Worm (Caenorhabditis elegans) whole organism, L4 larva: ENCODE measurements around the gene F42G2.7.
A peak's percentile ranks its signal among the peaks of the same experiment; 100 is the strongest.

Source experiments
- F10B5.3 ChIP-seq: sonication (generic microtip); optimal IDR thresholded peaks from 2 replicates; lab custom pipeline; 2016; ENCODE audit warnings: mild to moderate bottlenecking, missing genetic modification characterization, missing compliant biosample characterization
- F44E2.7 ChIP-seq: fragments of 200-800 bp; sonication (Bioruptor generic); IDR thresholded peaks from 2 replicates; pipeline ENCODE4 v2.1.2; 2022; ENCODE audit warnings: missing genetic modification characterization, missing compliant biosample characterization
- Y48G9A.11 ChIP-seq: fragments of 200-800 bp; sonication (Bioruptor generic); IDR thresholded peaks from 2 replicates; pipeline ENCODE4 v1.3.6; 2022; ENCODE audit warnings: missing genetic modification reagents, missing genetic modification characterization, missing compliant biosample characterization
- aha-1 ChIP-seq: fragments of 150-350 bp; peaks from one replicate; lab custom pipeline; 2014; ENCODE audit warnings: missing biosample characterization, missing genetic modification characterization
- aly-2 ChIP-seq: sonication (generic microtip); optimal IDR thresholded peaks from 2 replicates; lab custom pipeline; 2018; ENCODE audit warnings: missing biosample characterization, missing genetic modification characterization
- arid-1 ChIP-seq: fragments of 200-800 bp; sonication (Bioruptor generic); conservative IDR thresholded peaks from 2 replicates; pipeline ENCODE4 v1.3.6; 2022; ENCODE audit warnings: missing genetic modification reagents, missing genetic modification characterization, missing compliant biosample characterization
- ceh-44 ChIP-seq: fragments of 200-800 bp; sonication (Bioruptor generic); IDR thresholded peaks from 2 replicates; pipeline ENCODE4 v1.3.6; 2022; ENCODE audit warnings: missing genetic modification reagents, missing genetic modification characterization, missing compliant biosample characterization
- daf-16 ChIP-seq, 3 experiments: sonication (generic microtip); optimal IDR thresholded peaks; 2 replicates each; lab custom pipeline; 2016 to 2017; ENCODE audit warnings: missing genetic modification characterization in 3 of 3, missing genetic modification reagents in 3 of 3, mild to moderate bottlenecking in 2 of 3, missing compliant biosample characterization in 2 of 3, missing biosample characterization in 1 of 3, moderate library complexity in 1 of 3
- dmd-6 ChIP-seq: fragments of 200-800 bp; sonication (Bioruptor generic); IDR thresholded peaks from 2 replicates; pipeline ENCODE4 v1.3.6; 2022; ENCODE audit warnings: missing genetic modification reagents, missing genetic modification characterization, missing compliant biosample characterization
- dpl-1 ChIP-seq: fragments of 150-350 bp; optimal IDR thresholded peaks from 2 replicates; lab custom pipeline; 2014; ENCODE audit warnings: missing biosample characterization, missing genetic modification reagents, missing genetic modification characterization
- dve-1 ChIP-seq: sonication (generic microtip); optimal IDR thresholded peaks from 2 replicates; lab custom pipeline; 2017; ENCODE audit warnings: antibody characterized with exemption, mild to moderate bottlenecking, missing genetic modification characterization, missing compliant biosample characterization; ENCODE audit not compliant: insufficient read depth
- hlh-11 ChIP-seq: fragments of 200-800 bp; sonication (Bioruptor generic); optimal IDR thresholded peaks from 2 replicates; lab custom pipeline; 2018; ENCODE audit warnings: mild to moderate bottlenecking, missing genetic modification characterization, missing compliant biosample characterization
- hlh-30 ChIP-seq: sonication (generic microtip); optimal IDR thresholded peaks from 2 replicates; lab custom pipeline; 2017; ENCODE audit warnings: antibody characterized with exemption, mild to moderate bottlenecking, missing genetic modification characterization, missing compliant biosample characterization; ENCODE audit not compliant: insufficient read depth
- lin-1 ChIP-seq: fragments of 200-800 bp; sonication (Bioruptor generic); IDR thresholded peaks from 2 replicates; pipeline ENCODE4 v1.3.6; 2022; ENCODE audit warnings: missing genetic modification reagents, missing genetic modification characterization, missing compliant biosample characterization
- lin-13 ChIP-seq: fragments of 150-350 bp; optimal IDR thresholded peaks from 2 replicates; lab custom pipeline; 2014; ENCODE audit warnings: missing biosample characterization, missing genetic modification reagents, missing genetic modification characterization
- lsy-2 ChIP-seq, 2 experiments: fragments of 150-350 bp in 1 of 2; sonication (generic microtip) in 1 of 2; optimal IDR thresholded peaks; 2 replicates each; lab custom pipeline; 2014 to 2017; ENCODE audit warnings: missing biosample characterization in 2 of 2, missing genetic modification characterization in 2 of 2
- madf-5 ChIP-seq, 2 experiments: fragments of 200-800 bp; sonication (Bioruptor generic); IDR thresholded peaks; 2 replicates each; pipeline ENCODE4 v1.3.6; 2022; ENCODE audit warnings: missing compliant biosample characterization in 2 of 2, missing genetic modification characterization in 2 of 2
- mep-1 ChIP-seq: fragments of 150-350 bp; sonication (generic microtip); optimal IDR thresholded peaks from 3 replicates; lab custom pipeline; 2014; ENCODE audit warnings: missing biosample characterization, missing genetic modification characterization
- mes-2 ChIP-seq: sonication (generic microtip); optimal IDR thresholded peaks from 2 replicates; lab custom pipeline; 2016; ENCODE audit warnings: missing genotype, mild to moderate bottlenecking, missing genetic modification characterization, missing compliant biosample characterization; ENCODE audit not compliant: poor library complexity, severe bottlenecking
- mxl-3 ChIP-seq: fragments of 200-800 bp; sonication (Bioruptor generic); optimal IDR thresholded peaks from 2 replicates; lab custom pipeline; 2018; ENCODE audit warnings: mild to moderate bottlenecking, missing genetic modification characterization, missing compliant biosample characterization
- nhr-11 ChIP-seq: fragments of 150-350 bp; optimal IDR thresholded peaks from 2 replicates; lab custom pipeline; 2014; ENCODE audit warnings: missing biosample characterization, missing genetic modification characterization
- nhr-28 ChIP-seq: fragments of 150-350 bp; optimal IDR thresholded peaks from 2 replicates; lab custom pipeline; 2014; ENCODE audit warnings: missing biosample characterization, missing genetic modification characterization
- nhr-41 ChIP-seq: fragments of 200-800 bp; sonication (Bioruptor generic); IDR thresholded peaks from 2 replicates; pipeline ENCODE4 v1.3.6; 2022; ENCODE audit warnings: missing genetic modification reagents, missing genetic modification characterization, missing compliant biosample characterization
- nhr-6 ChIP-seq: fragments of 150-350 bp; optimal IDR thresholded peaks from 2 replicates; lab custom pipeline; 2014; ENCODE audit warnings: missing biosample characterization, missing genetic modification characterization
- nhr-77 ChIP-seq: fragments of 150-350 bp; optimal IDR thresholded peaks from 2 replicates; lab custom pipeline; 2014; ENCODE audit warnings: missing biosample characterization, missing genetic modification characterization
- pha-4 ChIP-seq, 2 experiments: fragments of 150-350 bp in 1 of 2; fragments of 200-800 bp in 1 of 2; sonication (Bioruptor generic) in 1 of 2; IDR thresholded peaks in 1 of 2; optimal IDR thresholded peaks in 1 of 2; 2 replicates each; pipeline versions ENCODE4 v1.3.6 to Lab custom; 2014 to 2022; ENCODE audit warnings: missing genetic modification characterization in 2 of 2, missing genetic modification reagents in 2 of 2, missing biosample characterization in 1 of 2, missing compliant biosample characterization in 1 of 2
- pqm-1 ChIP-seq: sonication (generic microtip); optimal IDR thresholded peaks from 2 replicates; lab custom pipeline; 2017; ENCODE audit warnings: missing biosample characterization, missing genetic modification characterization
- saeg-2 ChIP-seq: fragments of 200-800 bp; sonication (Bioruptor generic); IDR thresholded peaks from 2 replicates; pipeline ENCODE4 v1.3.6; 2022; ENCODE audit warnings: missing genetic modification reagents, missing genetic modification characterization, missing compliant biosample characterization
- sdz-12 ChIP-seq: fragments of 200-800 bp; sonication (Bioruptor generic); optimal IDR thresholded peaks from 2 replicates; lab custom pipeline; 2018; ENCODE audit warnings: mild to moderate bottlenecking, missing genetic modification characterization, missing compliant biosample characterization
- set-16 ChIP-seq: fragments of 200-800 bp; sonication (Bioruptor generic); IDR thresholded peaks from 2 replicates; pipeline ENCODE4 v1.3.6; 2022; ENCODE audit warnings: missing genetic modification reagents, missing genetic modification characterization, missing compliant biosample characterization
- unc-39 ChIP-seq: sonication (generic microtip); optimal IDR thresholded peaks from 2 replicates; lab custom pipeline; 2017; ENCODE audit warnings: missing biosample characterization, missing genetic modification characterization
- unc-62 ChIP-seq, 3 experiments: fragments of 150-350 bp in 1 of 3; sonication (generic microtip); optimal IDR thresholded peaks in 2 of 3; peaks in 1 of 3; 1 replicate in 1 of 3; 2 replicates in 2 of 3; lab custom pipeline; 2014 to 2017; ENCODE audit warnings: missing biosample characterization in 3 of 3, missing genetic modification characterization in 3 of 3, missing genetic modification reagents in 3 of 3, missing genotype in 1 of 3
- ztf-7 ChIP-seq: fragments of 150-350 bp; optimal IDR thresholded peaks from 2 replicates; lab custom pipeline; 2014; ENCODE audit warnings: missing biosample characterization, missing genetic modification characterization

F42G2.7 gene

DNA sequence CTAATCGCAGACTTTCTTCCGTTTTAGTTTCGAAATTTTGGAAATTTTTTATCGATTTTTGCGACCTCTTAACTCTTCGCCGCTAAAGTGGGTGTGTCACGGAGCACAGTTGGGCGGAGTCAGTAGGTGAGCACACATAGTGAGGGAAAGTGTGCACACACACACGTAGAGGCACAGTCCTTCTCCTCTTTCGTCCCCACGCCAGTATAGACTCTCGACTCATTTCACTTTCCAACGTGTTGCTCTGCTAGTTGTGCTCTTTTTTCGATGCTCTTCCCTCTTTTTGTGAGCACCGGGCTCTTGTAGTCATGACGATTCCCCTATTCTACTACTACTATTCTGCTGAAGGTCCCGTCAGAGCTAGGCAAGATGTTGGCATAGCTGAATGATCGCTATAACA lies 34.5 kb downstream of the F42G2.7 start (continued):
- TF ChIP-seq arid-1 (GFP tag; lab: Robert Waterston, UW) = no peak
- peak in 1 of 2 experiments; percentile 5 for TF ChIP-seq lsy-2 (tag; optimal IDR thresholded peaks at IDR 0.05; lab: Kevin White, UChicago)
- no peak for TF ChIP-seq saeg-2 (GFP tag; lab: Robert Waterston, UW)

DNA sequence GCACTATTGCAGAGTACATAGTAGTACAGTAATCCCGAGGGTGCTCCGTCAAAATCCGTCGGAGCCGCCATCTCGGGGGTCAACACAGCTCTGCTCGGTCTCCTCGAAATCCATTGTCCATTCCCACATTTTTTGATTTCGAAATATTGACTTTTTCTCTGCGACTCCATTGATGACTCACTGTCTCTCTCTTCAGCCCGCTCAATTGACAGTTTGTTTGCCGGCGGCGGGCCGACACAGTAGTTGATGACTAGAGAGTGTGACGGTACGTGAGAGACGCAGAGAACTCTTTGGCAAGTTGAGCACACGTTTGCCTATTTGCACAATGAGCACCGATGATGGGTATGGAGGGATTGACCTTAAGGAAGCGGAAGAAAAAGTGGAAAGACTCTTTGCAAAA lies 36.9 kb downstream of the F42G2.7 start:
- peak; percentile 66; the same call in 1 of the 2 replicates for TF ChIP-seq lin-1
- peak; percentile 28 for TF ChIP-seq mxl-3 (GFP tag; lab: Kevin White, UChicago)
- peak; percentile 53 for TF ChIP-seq hlh-30 (tag; lab: Kevin White, UChicago)
- TF ChIP-seq nhr-77 = peak; percentile 33
- peak in 1 of 2 experiments; percentile 24 for TF ChIP-seq lsy-2 (tag; optimal IDR thresholded peaks at IDR 0.05; lab: Kevin White, UChicago)
- peak; percentile 87 for TF ChIP-seq nhr-28
- TF ChIP-seq nhr-11 (tag; lab: Kevin White, UChicago) = no peak
- TF ChIP-seq pha-4 (GFP tag; IDR thresholded peaks at IDR 0.05; lab: Robert Waterston, UW) = no peak; the same call in 1 of the 2 replicates
- TF ChIP-seq pha-4 (tag; optimal IDR thresholded peaks at IDR 0.05; lab: Kevin White, UChicago) = peak; percentile 34
- TF ChIP-seq sdz-12 (GFP tag; lab: Kevin White, UChicago) = no peak
- no peak for TF ChIP-seq F10B5.3 (tag; lab: Kevin White, UChicago)
- TF ChIP-seq hlh-11 = peak; percentile 76
- peak; percentile 64 for TF ChIP-seq dmd-6 (GFP tag; lab: Robert Waterston, UW)
- TF ChIP-seq unc-62 (GFP tag; optimal IDR thresholded peaks at IDR 0.05 in 1 of 2; lab: Kevin White, UChicago) = no peak
- no peak for TF ChIP-seq unc-62 (tag; optimal IDR thresholded peaks at IDR 0.05; lab: Kevin White, UChicago)
- TF ChIP-seq mes-2 (tag; lab: Kevin White, UChicago) = peak; percentile 12
- TF ChIP-seq mep-1 (tag; lab: Kevin White, UChicago) = peak; percentile 52
- no peak for TF ChIP-seq daf-16 (GFP tag; optimal IDR thresholded peaks at IDR 0.05; lab: Kevin White, UChicago)
- peak; percentile 77 for TF ChIP-seq daf-16 (tag; optimal IDR thresholded peaks at IDR 0.05; lab: Kevin White, UChicago)
- TF ChIP-seq F44E2.7 (GFP tag; lab: Robert Waterston, UW) = 0 out of 2 replicates have a peak, but pooled peaks have one; percentile 20
- TF ChIP-seq pqm-1 (tag; lab: Kevin White, UChicago) = peak; percentile 72
- peak; percentile 62 for TF ChIP-seq dve-1 (tag; lab: Kevin White, UChicago)
- TF ChIP-seq ceh-44 (GFP tag; lab: Robert Waterston, UW) = no peak
- peak; percentile 60 for TF ChIP-seq nhr-6 (tag; lab: Kevin White, UChicago)
- peak; percentile 9 for TF ChIP-seq dpl-1 (GFP tag; lab: Kevin White, UChicago)
- TF ChIP-seq nhr-41 (GFP tag; lab: Robert Waterston, UW) = peak; percentile 47; the same call in 1 of the 2 replicates

DNA sequence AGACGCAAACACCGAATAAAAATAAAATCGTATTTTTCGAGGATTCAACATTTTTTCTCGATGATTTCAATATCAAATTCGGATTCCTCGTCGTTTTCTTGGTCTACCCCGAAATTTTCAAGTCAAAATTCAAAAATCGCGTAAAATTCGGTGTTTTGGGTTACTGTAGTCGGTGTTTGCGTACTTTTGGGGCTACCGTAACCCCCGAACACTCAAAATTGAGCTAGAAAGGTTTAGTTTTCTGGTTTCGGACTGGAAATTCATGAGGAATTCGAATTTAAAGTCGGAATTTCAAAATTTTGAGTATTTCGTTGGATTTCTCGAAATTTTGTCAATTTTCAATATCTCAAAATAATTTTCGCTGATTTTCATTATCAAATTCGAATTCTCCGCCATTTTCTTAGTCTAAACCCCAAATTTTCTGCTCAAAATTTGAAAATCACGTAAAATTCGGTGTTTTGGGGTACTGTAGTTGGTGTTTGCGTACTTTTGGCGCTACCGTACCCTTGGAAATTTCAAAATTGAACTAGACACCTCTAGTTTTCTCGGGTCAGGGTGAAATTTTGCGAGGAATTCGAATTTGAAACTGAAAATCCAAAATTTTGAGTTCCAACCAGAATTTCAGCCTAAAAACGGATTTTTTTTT lies 38.1 kb downstream of the F42G2.7 start:
- TF ChIP-seq lsy-2 (tag; optimal IDR thresholded peaks at IDR 0.05; lab: Kevin White, UChicago) = peak in 1 of 2 experiments; percentile 61
- no peak for TF ChIP-seq F44E2.7 (GFP tag; lab: Robert Waterston, UW)
- peak; percentile 86 for TF ChIP-seq aha-1 (tag; lab: Kevin White, UChicago)
- no peak for TF ChIP-seq unc-39 (tag; lab: Kevin White, UChicago)
- no peak for TF ChIP-seq unc-62 (GFP tag; optimal IDR thresholded peaks at IDR 0.05 in 1 of 2; lab: Kevin White, UChicago)
- TF ChIP-seq unc-62 (tag; optimal IDR thresholded peaks at IDR 0.05; lab: Kevin White, UChicago) = no peak
- TF ChIP-seq madf-5 (GFP tag; IDR thresholded peaks at IDR 0.05; lab: Robert Waterston, UW) = no peak
- TF ChIP-seq lin-13 (GFP tag; lab: Kevin White, UChicago) = peak; percentile 56
- TF ChIP-seq F10B5.3 (tag; lab: Kevin White, UChicago) = no peak
- TF ChIP-seq, all 104 proteins: peak for 3

DNA sequence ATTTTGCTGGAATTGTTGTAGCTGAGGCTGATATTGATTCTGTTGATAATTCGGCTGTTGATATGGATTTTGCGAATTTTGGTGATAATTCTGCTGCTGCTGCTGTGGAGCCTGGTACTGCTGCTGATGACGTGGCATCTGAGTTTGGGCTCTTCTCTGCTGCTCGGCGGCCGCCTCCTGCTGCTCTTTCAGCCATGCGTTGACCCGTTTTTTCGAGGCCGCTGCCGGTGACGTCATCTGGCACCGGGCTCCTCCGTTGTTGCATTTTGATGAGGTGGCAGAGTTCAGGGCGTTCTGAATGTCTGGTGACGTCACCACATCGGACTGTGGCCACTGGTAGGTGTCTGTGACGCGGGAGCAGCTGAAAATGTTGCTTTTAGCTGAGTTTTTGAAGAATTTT lies 39.0 kb downstream of the F42G2.7 start:
- no peak for TF ChIP-seq ceh-44 (GFP tag; lab: Robert Waterston, UW)
- no peak for TF ChIP-seq pqm-1 (tag; lab: Kevin White, UChicago)
- TF ChIP-seq set-16 (GFP tag; lab: Robert Waterston, UW) = peak; percentile 87
- TF ChIP-seq ztf-7 (tag; lab: Kevin White, UChicago) = no peak
- no peak for TF ChIP-seq Y48G9A.11 (GFP tag; lab: Robert Waterston, UW)
- TF ChIP-seq aly-2 (tag; lab: Kevin White, UChicago) = no peak
- no peak for TF ChIP-seq unc-62 (GFP tag; optimal IDR thresholded peaks at IDR 0.05 in 1 of 2; lab: Kevin White, UChicago)
- no peak for TF ChIP-seq unc-62 (tag; optimal IDR thresholded peaks at IDR 0.05; lab: Kevin White, UChicago)
- TF ChIP-seq, all 104 proteins: peak for 1
